Worm (Caenorhabditis elegans) whole organism, mixed stage, embryonic: ENCODE data around the gene cec-5.

ENCODE experiments used
- M03D4.4 ChIP-seq: sonication (generic microtip); optimal IDR thresholded peaks from 2 replicates; lab custom pipeline; 2017; ENCODE audit warnings: mild to moderate bottlenecking, missing genetic modification characterization, missing compliant biosample characterization
- bed-3 ChIP-seq: fragments of 200-800 bp; sonication (Bioruptor generic); optimal IDR thresholded peaks from 3 replicates; lab custom pipeline; 2018; ENCODE audit warnings: mild to moderate bottlenecking, missing genetic modification characterization, moderate library complexity, missing compliant biosample characterization
- blmp-1 ChIP-seq: fragments of 150-350 bp; optimal IDR thresholded peaks from 2 replicates; lab custom pipeline; 2014; ENCODE audit warnings: missing biosample characterization, missing genetic modification characterization
- ceh-39 ChIP-seq: fragments of 150-350 bp; optimal IDR thresholded peaks from 2 replicates; lab custom pipeline; 2014; ENCODE audit warnings: missing biosample characterization, missing genetic modification characterization
- ceh-43 ChIP-seq: fragments of 200-800 bp; sonication (Bioruptor generic); optimal IDR thresholded peaks from 2 replicates; lab custom pipeline; 2018; ENCODE audit warnings: mild to moderate bottlenecking, missing genetic modification characterization, moderate library complexity, missing compliant biosample characterization
- ceh-83 ChIP-seq: fragments of 200-800 bp; sonication (Bioruptor generic); optimal IDR thresholded peaks from 2 replicates; lab custom pipeline; 2018; ENCODE audit warnings: mild to moderate bottlenecking, missing genetic modification characterization, missing compliant biosample characterization
- ces-1 ChIP-seq: fragments of 150-350 bp; optimal IDR thresholded peaks from 2 replicates; lab custom pipeline; 2014; ENCODE audit warnings: missing biosample characterization, missing genetic modification reagents, missing genetic modification characterization
- cnd-1 ChIP-seq: fragments of 200-800 bp; sonication (Bioruptor generic); optimal IDR thresholded peaks from 2 replicates; lab custom pipeline; 2018; ENCODE audit warnings: mild to moderate bottlenecking, missing genetic modification characterization, missing compliant biosample characterization
- drap-1 ChIP-seq: fragments of 200-800 bp; sonication (Bioruptor generic); optimal IDR thresholded peaks from 3 replicates; lab custom pipeline; 2018; ENCODE audit warnings: mild to moderate bottlenecking, missing genetic modification characterization, missing compliant biosample characterization
- elt-1 ChIP-seq: sonication (generic microtip); optimal IDR thresholded peaks from 2 replicates; lab custom pipeline; 2017; ENCODE audit warnings: missing genetic modification characterization, mild to moderate bottlenecking, missing compliant biosample characterization, antibody characterized with exemption, moderate library complexity, borderline replicate concordance; ENCODE audit not compliant: insufficient read depth
- elt-3 ChIP-seq: fragments of 150-350 bp; optimal IDR thresholded peaks from 2 replicates; lab custom pipeline; 2014; ENCODE audit warnings: missing biosample characterization, missing genetic modification characterization
- flh-1 ChIP-seq: fragments of 200-800 bp; sonication (Bioruptor generic); optimal IDR thresholded peaks from 2 replicates; lab custom pipeline; 2018; ENCODE audit warnings: mild to moderate bottlenecking, missing genetic modification characterization, moderate library complexity, missing compliant biosample characterization
- ham-2 ChIP-seq: fragments of 200-800 bp; sonication (Bioruptor generic); optimal IDR thresholded peaks from 2 replicates; lab custom pipeline; 2018; ENCODE audit warnings: mild to moderate bottlenecking, missing genetic modification characterization, missing compliant biosample characterization
- hlh-1 ChIP-seq: fragments of 150-350 bp; optimal IDR thresholded peaks from 2 replicates; lab custom pipeline; 2014; ENCODE audit warnings: missing biosample characterization, missing genetic modification reagents, missing genetic modification characterization
- lin-13 ChIP-seq: fragments of 150-350 bp; optimal IDR thresholded peaks from 2 replicates; lab custom pipeline; 2014; ENCODE audit warnings: missing biosample characterization, missing genetic modification characterization
- lin-32 ChIP-seq: fragments of 200-800 bp; sonication (Bioruptor generic); optimal IDR thresholded peaks from 2 replicates; lab custom pipeline; 2018; ENCODE audit warnings: mild to moderate bottlenecking, missing genetic modification characterization, missing compliant biosample characterization
- lsy-2 ChIP-seq: fragments of 150-350 bp; optimal IDR thresholded peaks from 2 replicates; lab custom pipeline; 2014; ENCODE audit warnings: missing biosample characterization, missing genetic modification characterization
- mab-5 ChIP-seq: fragments of 150-350 bp; optimal IDR thresholded peaks from 2 replicates; lab custom pipeline; 2014; ENCODE audit warnings: missing biosample characterization, missing genetic modification characterization
- mep-1 ChIP-seq: fragments of 150-350 bp; optimal IDR thresholded peaks from 2 replicates; lab custom pipeline; 2017; ENCODE audit warnings: missing biosample characterization, missing genetic modification reagents, missing genetic modification characterization, inconsistent platforms
- mls-2 ChIP-seq: sonication (generic microtip); optimal IDR thresholded peaks from 2 replicates; lab custom pipeline; 2016; ENCODE audit warnings: mild to moderate bottlenecking, missing genetic modification characterization, moderate library complexity, missing compliant biosample characterization
- nhr-12 ChIP-seq: fragments of 150-350 bp; optimal IDR thresholded peaks from 2 replicates; lab custom pipeline; 2014; ENCODE audit warnings: missing biosample characterization, missing genetic modification characterization
- nhr-2 ChIP-seq: fragments of 150-350 bp; optimal IDR thresholded peaks from 2 replicates; lab custom pipeline; 2014; ENCODE audit warnings: missing biosample characterization, missing genetic modification characterization
- nhr-237 ChIP-seq: fragments of 150-350 bp; optimal IDR thresholded peaks from 2 replicates; lab custom pipeline; 2014; ENCODE audit warnings: missing biosample characterization, missing genetic modification characterization
- nhr-28 ChIP-seq: fragments of 150-350 bp; optimal IDR thresholded peaks from 2 replicates; lab custom pipeline; 2014; ENCODE audit warnings: missing biosample characterization, missing genetic modification characterization
- nhr-76 ChIP-seq: sonication (generic microtip); optimal IDR thresholded peaks from 2 replicates; lab custom pipeline; 2017; ENCODE audit warnings: missing biosample characterization, missing genetic modification characterization
- pha-4 ChIP-seq: fragments of 150-350 bp; optimal IDR thresholded peaks from 2 replicates; lab custom pipeline; 2018; ENCODE audit warnings: missing biosample characterization, missing genetic modification reagents, missing genetic modification characterization
- sem-2 ChIP-seq: fragments of 200-800 bp; sonication (Bioruptor generic); optimal IDR thresholded peaks from 2 replicates; lab custom pipeline; 2018; ENCODE audit warnings: mild to moderate bottlenecking, missing genetic modification characterization, missing compliant biosample characterization
- snpc-4 ChIP-seq: fragments of 150-350 bp; optimal IDR thresholded peaks from 2 replicates; lab custom pipeline; 2014; ENCODE audit warnings: missing biosample characterization, missing genetic modification characterization
- sptf-1 ChIP-seq: sonication (generic microtip); optimal IDR thresholded peaks from 2 replicates; lab custom pipeline; 2017; ENCODE audit warnings: mild to moderate bottlenecking, missing genetic modification characterization, moderate library complexity, missing compliant biosample characterization
- tbx-8 ChIP-seq: fragments of 200-800 bp; sonication (Bioruptor generic); optimal IDR thresholded peaks from 2 replicates; lab custom pipeline; 2018; ENCODE audit warnings: mild to moderate bottlenecking, missing genetic modification characterization, moderate library complexity, missing compliant biosample characterization
- unc-120 ChIP-seq: sonication (generic microtip); optimal IDR thresholded peaks from 2 replicates; lab custom pipeline; 2017; ENCODE audit warnings: missing genetic modification characterization, missing compliant biosample characterization; ENCODE audit not compliant: poor library complexity, severe bottlenecking
- unc-39 ChIP-seq: fragments of 150-350 bp; optimal IDR thresholded peaks from 2 replicates; lab custom pipeline; 2014; ENCODE audit warnings: missing biosample characterization, missing genetic modification characterization
- unc-62 ChIP-seq: fragments of 150-350 bp; optimal IDR thresholded peaks from 2 replicates; lab custom pipeline; 2014; ENCODE audit warnings: missing biosample characterization, missing genetic modification reagents, missing genetic modification characterization
- zip-8 ChIP-seq: fragments of 150-350 bp; optimal IDR thresholded peaks from 2 replicates; lab custom pipeline; 2014; ENCODE audit warnings: missing biosample characterization, missing genetic modification characterization
- ztf-11 ChIP-seq: fragments of 150-350 bp; optimal IDR thresholded peaks from 2 replicates; lab custom pipeline; 2014; ENCODE audit warnings: missing biosample characterization, missing genetic modification characterization

Gene cec-5

DNA sequence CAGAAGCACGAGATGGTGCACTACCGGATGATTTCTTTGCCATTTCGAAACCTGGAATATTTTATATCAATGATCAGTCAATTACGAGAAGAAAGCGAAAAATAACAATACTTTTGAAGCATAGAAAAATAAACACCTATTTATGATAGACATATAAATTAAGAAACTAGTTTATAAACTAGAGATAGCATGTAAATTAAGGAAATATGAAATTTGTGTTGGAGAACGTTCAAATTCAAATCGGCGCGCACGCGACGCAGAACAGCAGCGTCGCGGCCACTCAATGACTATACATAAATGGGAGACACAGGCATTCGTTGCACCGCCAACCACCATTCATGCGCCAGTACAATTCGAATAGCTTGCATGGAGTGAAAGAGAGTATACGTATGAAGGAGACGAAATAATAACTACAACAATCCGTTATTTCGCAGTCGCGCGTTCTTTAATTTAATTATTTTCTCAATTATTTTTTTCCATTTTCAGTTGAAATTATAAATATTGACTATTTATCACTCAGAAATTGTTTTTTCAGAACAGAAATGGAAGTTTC, at the start of gene cec-5, which contains the start of gene nol-10:
Gene cec-5 (minus strand): TSS at position 51 of the 553 bp plus-strand sequence.
Gene nol-10 (plus strand): TSS at position 536 of the 553 bp plus-strand sequence.
- TF ChIP-seq lin-13 (peak; percentile 57), M03D4.4 (tag; lab: Kevin White, UChicago) (peak; percentile 23), pha-4 (tag; lab: Kevin White, UChicago) (peak; percentile 92), drap-1 (no peak), ceh-83 (GFP tag; lab: Kevin White, UChicago) (no peak), sem-2 (GFP tag; lab: Kevin White, UChicago) (no peak), hlh-1 (tag; lab: Kevin White, UChicago) (peak; percentile 24), lsy-2 (tag; lab: Kevin White, UChicago) (peak; percentile 58), mls-2 (tag; lab: Kevin White, UChicago) (peak; percentile 57), elt-3 (no peak), nhr-2 (tag; lab: Kevin White, UChicago) (no peak), nhr-12 (tag; lab: Kevin White, UChicago) (peak; percentile 24), mab-5 (tag; lab: Kevin White, UChicago) (no peak), ces-1 (peak; percentile 95), bed-3 (GFP tag; lab: Kevin White, UChicago) (no peak), unc-120 (tag; lab: Kevin White, UChicago) (peak; percentile 84), blmp-1 (tag; lab: Kevin White, UChicago) (no peak), nhr-28 (tag; lab: Kevin White, UChicago) (no peak), ztf-11 (no peak), sptf-1 (tag; lab: Kevin White, UChicago) (peak; percentile 49), elt-1 (tag; lab: Kevin White, UChicago) (no peak), ham-2 (GFP tag; lab: Kevin White, UChicago) (peak; percentile 73), ceh-43 (no peak), zip-8 (tag; lab: Kevin White, UChicago) (no peak), nhr-237 (tag; lab: Kevin White, UChicago) (peak; percentile 88), lin-32 (no peak), tbx-8 (GFP tag; lab: Kevin White, UChicago) (no peak), flh-1 (GFP tag; lab: Kevin White, UChicago) (no peak), snpc-4 (tag; lab: Kevin White, UChicago) (no peak), unc-39 (no peak), mep-1 (tag; lab: Kevin White, UChicago) (peak; percentile 87), ceh-39 (tag; lab: Kevin White, UChicago) (peak; percentile 83), nhr-76 (tag; lab: Kevin White, UChicago) (no peak), cnd-1 (tag; lab: Kevin White, UChicago) (no peak), unc-62 (peak; percentile 15)

DNA sequence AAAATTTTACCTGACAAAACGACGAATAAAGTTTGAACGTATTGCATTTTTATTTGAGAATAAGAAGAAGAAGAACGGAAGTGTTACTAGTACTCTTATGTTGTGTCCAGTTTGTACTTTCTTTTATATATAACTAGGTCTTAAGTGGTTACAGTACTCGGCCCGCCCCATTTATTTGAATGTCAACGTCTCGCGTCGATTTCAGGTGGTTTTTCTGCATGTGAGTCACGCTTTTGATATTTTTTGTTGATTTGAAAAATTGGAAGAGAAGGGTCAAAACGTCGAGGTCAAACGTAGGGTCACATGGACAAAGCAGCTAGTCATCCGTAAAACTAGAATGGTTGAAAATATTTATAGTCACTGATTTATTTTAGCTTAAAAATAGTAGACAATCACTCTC, 49.0 kb upstream of the cec-5 start, which contains the start of gene F45E4.5:
Gene F45E4.5 (minus strand): TSS at position 101 of the 400 bp plus-strand sequence.
- TF ChIP-seq bed-3 (GFP tag; lab: Kevin White, UChicago) = no peak
- TF ChIP-seq drap-1 = no peak
- TF ChIP-seq ceh-83 (GFP tag; lab: Kevin White, UChicago) = no peak
- no peak for TF ChIP-seq lin-32
- no peak for TF ChIP-seq M03D4.4 (tag; lab: Kevin White, UChicago)
- no peak for TF ChIP-seq tbx-8 (GFP tag; lab: Kevin White, UChicago)
- TF ChIP-seq elt-1 (tag; lab: Kevin White, UChicago) = no peak
- TF ChIP-seq ceh-39 (tag; lab: Kevin White, UChicago) = no peak
- TF ChIP-seq nhr-12 (tag; lab: Kevin White, UChicago) = no peak
- no peak for TF ChIP-seq sem-2 (GFP tag; lab: Kevin White, UChicago)
- TF ChIP-seq unc-39 = no peak
- TF ChIP-seq hlh-1 (tag; lab: Kevin White, UChicago) = no peak
- TF ChIP-seq nhr-237 (tag; lab: Kevin White, UChicago) = no peak
- TF ChIP-seq pha-4 (tag; lab: Kevin White, UChicago) = no peak
- no peak for TF ChIP-seq ces-1
- no peak for TF ChIP-seq zip-8 (tag; lab: Kevin White, UChicago)
- TF ChIP-seq ztf-11 = no peak
- TF ChIP-seq nhr-2 (tag; lab: Kevin White, UChicago) = no peak
- TF ChIP-seq ham-2 (GFP tag; lab: Kevin White, UChicago) = no peak
- TF ChIP-seq snpc-4 (tag; lab: Kevin White, UChicago) = no peak
- TF ChIP-seq, all 35 proteins: peak for 0

DNA sequence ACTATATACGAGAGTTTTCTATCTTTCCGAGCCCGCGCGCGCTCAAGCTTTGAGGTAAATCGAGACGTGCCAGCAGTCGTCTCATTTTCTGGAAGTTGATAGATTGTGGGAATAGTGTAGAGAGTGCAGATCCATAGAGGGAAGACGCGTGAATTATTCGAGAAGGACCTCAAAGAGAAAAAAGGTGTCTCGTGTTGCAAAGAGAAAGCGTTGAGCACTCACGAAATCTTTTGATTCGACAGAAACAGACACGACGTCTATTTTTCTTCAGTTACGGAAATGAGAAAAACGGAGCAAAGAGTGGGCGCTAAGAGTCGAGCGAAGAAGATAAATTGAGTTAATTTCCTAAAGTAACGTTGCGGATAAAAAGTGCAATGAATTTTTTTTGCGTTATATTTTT, 44.0 kb upstream of the cec-5 start:
- peak; percentile 8 for TF ChIP-seq ces-1
- TF ChIP-seq unc-62 = no peak
- TF ChIP-seq, all 35 proteins: peak for 1
